Fruit fly (Drosophila melanogaster) whole organism, embryonic: ENCODE measurements around the gene CG4210.

Experiments
- Abd-B ChIP-seq: fragments of 200-800 bp; sonication (Bioruptor generic); optimal IDR thresholded peaks from 2 replicates; lab custom pipeline; 2018; ENCODE audit warnings: missing biosample characterization, mild to moderate bottlenecking, missing genetic modification characterization, moderate library complexity
- B-H1 ChIP-seq: fragments of 200-800 bp; sonication (Bioruptor generic); IDR thresholded peaks from 3 replicates; pipeline ENCODE4 v1.3.6; 2022; ENCODE audit warnings: missing biosample characterization, missing genetic modification characterization
- CG10321 ChIP-seq: fragments of 200-800 bp; sonication (Bioruptor generic); IDR thresholded peaks from 2 replicates; pipeline ENCODE4 v1.3.6; 2022; ENCODE audit warnings: missing biosample characterization, missing genetic modification characterization
- CG10431 ChIP-seq: fragments of 200-800 bp; sonication (Bioruptor generic); optimal IDR thresholded peaks from 3 replicates; lab custom pipeline; 2018; ENCODE audit warnings: missing biosample characterization, mild to moderate bottlenecking, missing genetic modification characterization
- CG11093 ChIP-seq: fragments of 200-800 bp; sonication (Bioruptor generic); IDR thresholded peaks from 3 replicates; pipeline ENCODE4 v1.3.6; 2022; ENCODE audit warnings: missing biosample characterization, missing genetic modification characterization
- CG11456 ChIP-seq: fragments of 200-800 bp; sonication (Bioruptor generic); IDR thresholded peaks from 3 replicates; pipeline ENCODE4 v1.3.6; 2022; ENCODE audit warnings: missing biosample characterization, missing genetic modification characterization
- CG12744 ChIP-seq: fragments of 200-800 bp; sonication (Bioruptor generic); optimal IDR thresholded peaks from 2 replicates; lab custom pipeline; 2016; ENCODE audit warnings: missing biosample characterization, missing genetic modification characterization
- CG1529 ChIP-seq: fragments of 200-800 bp; sonication (Bioruptor generic); optimal IDR thresholded peaks from 3 replicates; lab custom pipeline; 2018; ENCODE audit warnings: missing biosample characterization, missing genetic modification characterization
- CG1602 ChIP-seq: fragments of 200-800 bp; sonication (Bioruptor generic); optimal IDR thresholded peaks from 3 replicates; lab custom pipeline; 2016; ENCODE audit warnings: missing biosample characterization, missing genetic modification characterization
- CG16779 ChIP-seq: fragments of 200-800 bp; sonication (Bioruptor generic); IDR thresholded peaks from 2 replicates; pipeline ENCODE4 v1.3.6; 2022; ENCODE audit warnings: missing biosample characterization, missing genetic modification characterization
- CG16815 ChIP-seq: fragments of 200-800 bp; sonication (Bioruptor generic); optimal IDR thresholded peaks from 3 replicates; lab custom pipeline; 2017; ENCODE audit warnings: missing biosample characterization, mild to moderate bottlenecking, missing genetic modification characterization
- CG17385 ChIP-seq: fragments of 200-800 bp; sonication (Bioruptor generic); optimal IDR thresholded peaks from 3 replicates; lab custom pipeline; 2018; ENCODE audit warnings: missing biosample characterization, mild to moderate bottlenecking, missing genetic modification characterization
- CG18262 ChIP-seq: fragments of 200-800 bp; optimal IDR thresholded peaks from 3 replicates; lab custom pipeline; 2019; ENCODE audit warnings: missing biosample characterization, mild to moderate bottlenecking, missing genetic modification characterization, moderate library complexity
- CG32767 ChIP-seq: fragments of 200-800 bp; sonication (Bioruptor generic); IDR thresholded peaks from 2 replicates; pipeline ENCODE4 v1.3.6; 2022; ENCODE audit warnings: missing biosample characterization, missing genetic modification characterization
- CG33213 ChIP-seq: fragments of 200-800 bp; sonication (Bioruptor generic); optimal IDR thresholded peaks from 3 replicates; lab custom pipeline; 2016; ENCODE audit warnings: missing biosample characterization, missing genetic modification characterization
- CG3847 ChIP-seq: fragments of 200-800 bp; sonication (Bioruptor generic); IDR thresholded peaks from 2 replicates; pipeline ENCODE4 v1.3.6; 2022; ENCODE audit warnings: missing biosample characterization, missing genetic modification characterization
- CG4282 ChIP-seq: fragments of 200-800 bp; sonication (Bioruptor generic); optimal IDR thresholded peaks from 2 replicates; lab custom pipeline; 2016; ENCODE audit warnings: missing biosample characterization, missing genetic modification characterization
- CG4424 ChIP-seq: fragments of 200-800 bp; sonication (Bioruptor generic); optimal IDR thresholded peaks from 3 replicates; lab custom pipeline; 2016; ENCODE audit warnings: missing biosample characterization, missing genetic modification characterization
- CG6272 ChIP-seq: fragments of 200-800 bp; sonication (Bioruptor generic); IDR thresholded peaks from 2 replicates; pipeline ENCODE4 v1.3.6; 2022; ENCODE audit warnings: missing biosample characterization, missing genetic modification characterization
- CG7271 ChIP-seq: fragments of 200-800 bp; sonication (Bioruptor generic); optimal IDR thresholded peaks from 2 replicates; lab custom pipeline; 2018; ENCODE audit warnings: missing biosample characterization, mild to moderate bottlenecking, missing genetic modification characterization, moderate library complexity
- CG8359 ChIP-seq: fragments of 200-800 bp; sonication (Bioruptor generic); optimal IDR thresholded peaks from 2 replicates; lab custom pipeline; 2017; ENCODE audit warnings: missing biosample characterization, mild to moderate bottlenecking, missing genetic modification characterization, borderline replicate concordance
- CG8388 ChIP-seq: fragments of 200-800 bp; sonication (Bioruptor generic); optimal IDR thresholded peaks from 2 replicates; lab custom pipeline; 2019; ENCODE audit warnings: missing biosample characterization, mild to moderate bottlenecking, missing genetic modification characterization, moderate library complexity
- Dll ChIP-seq: fragments of 200-800 bp; sonication (Bioruptor generic); IDR thresholded peaks from 4 replicates; pipeline ENCODE4 v1.3.6; 2022; ENCODE audit warnings: missing biosample characterization, missing genetic modification characterization; ENCODE audit not compliant: partially characterized antibody
- E2f1 ChIP-seq: fragments of 200-800 bp; sonication (Bioruptor generic); IDR thresholded peaks from 2 replicates; pipeline ENCODE4 v1.3.6; 2022; ENCODE audit warnings: missing biosample characterization, missing genetic modification characterization
- Ets97D ChIP-seq: fragments of 200-800 bp; sonication (Bioruptor generic); optimal IDR thresholded peaks from 3 replicates; lab custom pipeline; 2016; ENCODE audit warnings: missing biosample characterization, missing genetic modification characterization
- Jarid2 ChIP-seq: fragments of 200-800 bp; sonication (Bioruptor generic); optimal IDR thresholded peaks from 3 replicates; lab custom pipeline; 2017; ENCODE audit warnings: mild to moderate bottlenecking, missing biosample characterization, missing genetic modification reagents, missing genetic modification characterization
- MBD-R2 ChIP-seq: fragments of 200-800 bp; sonication (Bioruptor generic); IDR thresholded peaks from 2 replicates; pipeline ENCODE4 v1.3.6; 2022; ENCODE audit warnings: missing biosample characterization, missing genetic modification characterization
- MTF-1 ChIP-seq: fragments of 200-800 bp; sonication (Bioruptor generic); optimal IDR thresholded peaks from 2 replicates; lab custom pipeline; 2018; ENCODE audit warnings: missing biosample characterization, mild to moderate bottlenecking, missing genetic modification characterization, borderline replicate concordance
- Meics ChIP-seq: fragments of 200-800 bp; sonication (Bioruptor generic); optimal IDR thresholded peaks from 2 replicates; lab custom pipeline; 2017; ENCODE audit warnings: missing biosample characterization, mild to moderate bottlenecking, missing genetic modification characterization
- NC2α ChIP-seq: fragments of 200-800 bp; sonication (Bioruptor generic); optimal IDR thresholded peaks from 2 replicates; lab custom pipeline; 2016; ENCODE audit warnings: missing biosample characterization, missing genetic modification characterization
- NK7.1 ChIP-seq: fragments of 200-800 bp; sonication (Bioruptor generic); optimal IDR thresholded peaks from 3 replicates; lab custom pipeline; 2016; ENCODE audit warnings: missing biosample characterization, missing genetic modification characterization
- Nf-YB ChIP-seq: fragments of 200-800 bp; sonication (Bioruptor generic); optimal IDR thresholded peaks from 3 replicates; lab custom pipeline; 2019; ENCODE audit warnings: missing biosample characterization, mild to moderate bottlenecking, missing genetic modification characterization, moderate library complexity
- Oaz ChIP-seq: fragments of 200-800 bp; sonication (Bioruptor generic); IDR thresholded peaks from 2 replicates; pipeline ENCODE4 v1.3.6; 2022; ENCODE audit warnings: missing biosample characterization, missing genetic modification characterization
- ac ChIP-seq: fragments of 200-800 bp; sonication (Bioruptor generic); optimal IDR thresholded peaks from 3 replicates; lab custom pipeline; 2017; ENCODE audit warnings: missing biosample characterization, mild to moderate bottlenecking, missing genetic modification characterization
- ap ChIP-seq: fragments of 200-800 bp; sonication (Bioruptor generic); IDR thresholded peaks from 2 replicates; pipeline ENCODE4 v1.3.6; 2022; ENCODE audit warnings: missing biosample characterization, missing genetic modification characterization
- croc ChIP-seq: fragments of 200-800 bp; sonication (Bioruptor generic); conservative IDR thresholded peaks from 3 replicates; pipeline ENCODE4 v1.3.6; 2022; ENCODE audit warnings: missing biosample characterization, missing genetic modification characterization
- dmrt11E ChIP-seq: fragments of 200-800 bp; sonication (Bioruptor generic); optimal IDR thresholded peaks from 3 replicates; lab custom pipeline; 2018; ENCODE audit warnings: missing biosample characterization, mild to moderate bottlenecking, missing genetic modification characterization, moderate library complexity
- dmrt99B ChIP-seq: fragments of 200-800 bp; sonication (Bioruptor generic); optimal IDR thresholded peaks from 2 replicates; lab custom pipeline; 2018; ENCODE audit warnings: missing biosample characterization, mild to moderate bottlenecking, missing genetic modification characterization, moderate library complexity
- emc ChIP-seq: fragments of 200-800 bp; sonication (Bioruptor generic); optimal IDR thresholded peaks from 2 replicates; lab custom pipeline; 2016; ENCODE audit warnings: missing biosample characterization, missing genetic modification characterization
- eve ChIP-seq, 2 experiments: fragments of >200 bp; optimal IDR thresholded peaks; 2 replicates each; lab custom pipeline; 2017; ENCODE audit warnings: missing biosample characterization in 2 of 2, missing genetic modification characterization in 2 of 2
- gce ChIP-seq: fragments of 200-800 bp; sonication (Bioruptor generic); IDR thresholded peaks from 3 replicates; pipeline ENCODE4 v1.3.6; 2022; ENCODE audit warnings: missing biosample characterization, missing genetic modification characterization
- gcm2 ChIP-seq: fragments of 200-800 bp; sonication (Bioruptor generic); optimal IDR thresholded peaks from 2 replicates; lab custom pipeline; 2016; ENCODE audit warnings: missing biosample characterization, missing genetic modification characterization
- h ChIP-seq: fragments of >200 bp; optimal IDR thresholded peaks from 2 replicates; lab custom pipeline; 2017
- jigr1 ChIP-seq: fragments of 200-800 bp; sonication (Bioruptor generic); IDR thresholded peaks from 3 replicates; pipeline ENCODE4 v1.3.6; 2022; ENCODE audit warnings: missing biosample characterization, missing genetic modification characterization
- nau ChIP-seq: fragments of 200-800 bp; sonication (Bioruptor generic); optimal IDR thresholded peaks from 3 replicates; lab custom pipeline; 2017; ENCODE audit warnings: missing biosample characterization, mild to moderate bottlenecking, missing genetic modification characterization, missing genetic modification reagents
- schlank ChIP-seq: fragments of 200-800 bp; sonication (Bioruptor generic); optimal IDR thresholded peaks from 2 replicates; lab custom pipeline; 2018; ENCODE audit warnings: missing biosample characterization, mild to moderate bottlenecking, missing genetic modification characterization
- sens ChIP-seq: fragments of 200-800 bp; sonication (Bioruptor generic); peaks from one replicate; lab custom pipeline; 2016; ENCODE audit warnings: missing biosample characterization, missing genetic modification characterization
- seq ChIP-seq: fragments of 200-800 bp; sonication (Bioruptor generic); IDR thresholded peaks from 2 replicates; pipeline ENCODE4 v1.3.6; 2022; ENCODE audit warnings: missing biosample characterization, missing genetic modification characterization
- shn ChIP-seq: fragments of 200-800 bp; sonication (Bioruptor generic); optimal IDR thresholded peaks from 3 replicates; lab custom pipeline; 2016; ENCODE audit warnings: missing biosample characterization, missing genetic modification characterization
- sim ChIP-seq: fragments of 200-800 bp; sonication (Bioruptor generic); IDR thresholded peaks from 2 replicates; pipeline ENCODE4 v1.3.6; 2022; ENCODE audit warnings: missing biosample characterization, missing genetic modification characterization
- sisA ChIP-seq: fragments of 200-800 bp; sonication (Bioruptor generic); IDR thresholded peaks from 2 replicates; pipeline ENCODE4 v1.3.6; 2022; ENCODE audit warnings: missing biosample characterization, missing genetic modification characterization
- trh ChIP-seq: fragments of 200-800 bp; sonication (Bioruptor generic); optimal IDR thresholded peaks from 2 replicates; lab custom pipeline; 2016; ENCODE audit warnings: missing biosample characterization, missing genetic modification characterization
- z ChIP-seq: fragments of 200-800 bp; sonication (Bioruptor generic); IDR thresholded peaks from 3 replicates; pipeline ENCODE4 v1.3.6; 2022; ENCODE audit warnings: missing biosample characterization, missing genetic modification characterization

The CG4210 gene

dm6 chr3R:15225279-15225730, 11.5 kb downstream of the CG4210 start, which contains the start of the genes CG31344 and Caf1-55 (continued):
- no peak for TF ChIP-seq CG16815 (GFP tag; lab: Kevin White, UChicago)
- TF ChIP-seq seq: no peak
- no peak for TF ChIP-seq CG4282 (GFP tag; lab: Kevin White, UChicago)
- TF ChIP-seq croc: no peak
- TF ChIP-seq CG1529 (GFP tag; lab: Kevin White, UChicago): no peak
- peak; percentile 66 for TF ChIP-seq Ets97D (GFP tag; lab: Kevin White, UChicago)
- TF ChIP-seq Meics (GFP tag; lab: Kevin White, UChicago): no peak
- TF ChIP-seq Nf-YB (GFP tag; lab: Kevin White, UChicago): no peak
- no peak for TF ChIP-seq gcm2 (GFP tag; lab: Kevin White, UChicago)
- TF ChIP-seq CG6272 (GFP tag; lab: Robert Waterston, UW): no peak
- no peak for TF ChIP-seq CG7271
- no peak for TF ChIP-seq CG11456 (GFP tag; lab: Robert Waterston, UW)
- TF ChIP-seq h (lab: Kevin White, UChicago): no peak
- no peak for TF ChIP-seq Oaz (GFP tag; lab: Robert Waterston, UW)
- TF ChIP-seq CG16779 (GFP tag; lab: Robert Waterston, UW): no peak
- TF ChIP-seq CG18262 (tag; lab: Kevin White, UChicago): no peak
- TF ChIP-seq ap: no peak
- peak; percentile 20 for TF ChIP-seq CG33213 (GFP tag; lab: Kevin White, UChicago)
- no peak for TF ChIP-seq gce (GFP tag; lab: Robert Waterston, UW)
- TF ChIP-seq shn (GFP tag; lab: Kevin White, UChicago): no peak
- no peak for TF ChIP-seq CG10321 (GFP tag; lab: Robert Waterston, UW)
- no peak for TF ChIP-seq CG11093
- TF ChIP-seq CG17385 (GFP tag; lab: Kevin White, UChicago): no peak
- TF ChIP-seq sisA (GFP tag; lab: Robert Waterston, UW): no peak
- peak; percentile 82 for TF ChIP-seq MBD-R2
- no peak for TF ChIP-seq B-H1 (GFP tag; lab: Robert Waterston, UW)
- TF ChIP-seq CG8359 (GFP tag; lab: Kevin White, UChicago): no peak
- TF ChIP-seq sim (GFP tag; lab: Robert Waterston, UW): no peak
- TF ChIP-seq nau (GFP tag; lab: Kevin White, UChicago): no peak
- TF ChIP-seq NK7.1 (GFP tag; lab: Kevin White, UChicago): no peak
- TF ChIP-seq jigr1: no peak
- TF ChIP-seq MTF-1 (GFP tag; lab: Kevin White, UChicago): no peak
- TF ChIP-seq ac (GFP tag; lab: Kevin White, UChicago): no peak
- no peak for TF ChIP-seq eve (GFP tag; optimal IDR thresholded peaks at IDR 0.05; lab: Kevin White, UChicago)
- no peak for TF ChIP-seq NC2α (GFP tag; lab: Kevin White, UChicago)
- TF ChIP-seq emc (GFP tag; lab: Kevin White, UChicago): no peak
- no peak for TF ChIP-seq CG10431 (GFP tag; lab: Kevin White, UChicago)
- TF ChIP-seq CG1602: peak; percentile 0
- no peak for TF ChIP-seq E2f1
- no peak for TF ChIP-seq dmrt99B
- TF ChIP-seq Abd-B (GFP tag; lab: Kevin White, UChicago): peak; percentile 66
- TF ChIP-seq CG3847 (GFP tag; lab: Robert Waterston, UW): peak; percentile 38; the same call in 1 of the 2 replicates
- TF ChIP-seq Jarid2: no peak
- no peak for TF ChIP-seq dmrt11E (tag; lab: Kevin White, UChicago)
- TF ChIP-seq CG32767 (GFP tag; lab: Robert Waterston, UW): no peak
- TF ChIP-seq sens (GFP tag; lab: Kevin White, UChicago): peak; percentile 70
- TF ChIP-seq CG12744 (GFP tag; lab: Kevin White, UChicago): no peak
- TF ChIP-seq trh: no peak
- peak; percentile 86 for TF ChIP-seq Dll
- TF ChIP-seq z (GFP tag; lab: Robert Waterston, UW): no peak
- TF ChIP-seq schlank (tag; lab: Kevin White, UChicago): no peak
- no peak for TF ChIP-seq CG4424
- no peak for TF ChIP-seq CG8388 (GFP tag; lab: Kevin White, UChicago)
